Fruit fly (Drosophila melanogaster) whole organism, embryonic: ENCODE data around the gene Lrr47.

Experiments used
- ATbp ChIP-seq: fragments of 200-800 bp; sonication (Bioruptor generic); optimal IDR thresholded peaks from 2 replicates; lab custom pipeline; 2017; ENCODE audit warnings: missing biosample characterization, mild to moderate bottlenecking, missing genetic modification characterization, missing genetic modification reagents
- CG13624 ChIP-seq: fragments of 200-800 bp; sonication (Bioruptor generic); optimal IDR thresholded peaks from 2 replicates; lab custom pipeline; 2016; ENCODE audit warnings: missing biosample characterization, missing genetic modification characterization
- CG15514 ChIP-seq: fragments of 200-800 bp; sonication (Bioruptor generic); optimal IDR thresholded peaks from 3 replicates; lab custom pipeline; 2017; ENCODE audit warnings: missing biosample characterization, missing genetic modification characterization, mild to moderate bottlenecking, moderate library complexity, missing genetic modification reagents
- CG1603 ChIP-seq: fragments of 200-800 bp; sonication (Bioruptor generic); optimal IDR thresholded peaks from 2 replicates; lab custom pipeline; 2019; ENCODE audit warnings: missing biosample characterization, mild to moderate bottlenecking, missing genetic modification characterization, moderate library complexity
- CG17328 ChIP-seq: fragments of 200-800 bp; sonication (Bioruptor generic); IDR thresholded peaks from 2 replicates; pipeline ENCODE4 v1.3.6; 2022; ENCODE audit warnings: missing biosample characterization, missing genetic modification characterization
- CG17912 ChIP-seq: fragments of 200-800 bp; sonication (Bioruptor generic); optimal IDR thresholded peaks from 2 replicates; lab custom pipeline; 2018; ENCODE audit warnings: missing biosample characterization, mild to moderate bottlenecking, missing genetic modification characterization
- CG2199 ChIP-seq: fragments of 200-800 bp; sonication (Bioruptor generic); IDR thresholded peaks from 3 replicates; pipeline ENCODE4 v1.3.6; 2022; ENCODE audit warnings: missing biosample characterization, missing genetic modification characterization
- CG32767 ChIP-seq: fragments of 200-800 bp; sonication (Bioruptor generic); IDR thresholded peaks from 2 replicates; pipeline ENCODE4 v1.3.6; 2022; ENCODE audit warnings: missing biosample characterization, missing genetic modification characterization
- CG33557 ChIP-seq: fragments of 200-800 bp; sonication (Bioruptor generic); optimal IDR thresholded peaks from 2 replicates; lab custom pipeline; 2019; ENCODE audit warnings: missing biosample characterization, mild to moderate bottlenecking, missing genetic modification characterization, moderate library complexity
- CG6765 ChIP-seq: fragments of 200-800 bp; sonication (Bioruptor generic); optimal IDR thresholded peaks from 3 replicates; lab custom pipeline; 2017; ENCODE audit warnings: missing biosample characterization, mild to moderate bottlenecking, missing genetic modification characterization
- CG8765 ChIP-seq: fragments of 200-800 bp; sonication (Bioruptor generic); IDR thresholded peaks from 2 replicates; pipeline ENCODE4 v1.3.6; 2022; ENCODE audit warnings: missing biosample characterization, missing genetic modification characterization
- CG9932 ChIP-seq: fragments of 200-800 bp; sonication (Bioruptor generic); IDR thresholded peaks from 2 replicates; pipeline ENCODE4 v1.3.6; 2022; ENCODE audit warnings: missing biosample characterization, missing genetic modification characterization
- CHES-1-like ChIP-seq: fragments of 200-800 bp; sonication (Bioruptor generic); optimal IDR thresholded peaks from 2 replicates; lab custom pipeline; 2016; ENCODE audit warnings: missing biosample characterization, missing genetic modification characterization
- CTCF ChIP-seq: fragments of 200-800 bp; sonication (Bioruptor generic); optimal IDR thresholded peaks from 2 replicates; lab custom pipeline; 2017; ENCODE audit warnings: missing biosample characterization, mild to moderate bottlenecking, missing genetic modification characterization, moderate library complexity
- CrebB ChIP-seq: fragments of 200-800 bp; sonication (Bioruptor generic); optimal IDR thresholded peaks from 3 replicates; lab custom pipeline; 2018; ENCODE audit warnings: missing biosample characterization, mild to moderate bottlenecking, missing genetic modification characterization
- Dek ChIP-seq: fragments of 200-800 bp; sonication (Bioruptor generic); optimal IDR thresholded peaks from 3 replicates; lab custom pipeline; 2019; ENCODE audit warnings: missing biosample characterization, mild to moderate bottlenecking, missing genetic modification characterization, moderate library complexity
- Drgx ChIP-seq: fragments of 200-800 bp; sonication (Bioruptor generic); IDR thresholded peaks from 2 replicates; pipeline ENCODE4 v1.3.6; 2022; ENCODE audit warnings: missing biosample characterization, missing genetic modification characterization
- Fer1 ChIP-seq: fragments of 200-800 bp; sonication (Bioruptor generic); optimal IDR thresholded peaks from 2 replicates; lab custom pipeline; 2017; ENCODE audit warnings: missing biosample characterization, mild to moderate bottlenecking, missing genetic modification characterization
- H2.0 ChIP-seq: fragments of 200-800 bp; sonication (Bioruptor generic); IDR thresholded peaks from 2 replicates; pipeline ENCODE4 v1.3.6; 2022; ENCODE audit warnings: missing biosample characterization, missing genetic modification characterization
- Hr51 ChIP-seq, 2 experiments: fragments of 200-800 bp; sonication (Bioruptor generic); optimal IDR thresholded peaks; 2 replicates in 1 of 2; 3 replicates in 1 of 2; lab custom pipeline; 2016 to 2018; ENCODE audit warnings: missing biosample characterization in 2 of 2, missing genetic modification characterization in 2 of 2, mild to moderate bottlenecking in 1 of 2, moderate library complexity in 1 of 2
- NFAT ChIP-seq: fragments of 200-800 bp; sonication (Bioruptor generic); IDR thresholded peaks from 2 replicates; pipeline ENCODE4 v1.3.6; 2022; ENCODE audit warnings: missing biosample characterization, missing genetic modification characterization
- Oli ChIP-seq: fragments of 200-800 bp; sonication (Bioruptor generic); optimal IDR thresholded peaks from 2 replicates; lab custom pipeline; 2018; ENCODE audit warnings: missing biosample characterization, mild to moderate bottlenecking, missing genetic modification characterization, moderate library complexity
- Optix ChIP-seq: fragments of 200-800 bp; sonication (Bioruptor generic); IDR thresholded peaks from 3 replicates; pipeline ENCODE4 v1.3.6; 2022; ENCODE audit warnings: missing biosample characterization, missing genetic modification characterization
- Poxn ChIP-seq: fragments of 200-800 bp; sonication (Bioruptor generic); IDR thresholded peaks from 2 replicates; pipeline ENCODE4 v1.3.6; 2022; ENCODE audit warnings: missing biosample characterization, missing genetic modification characterization
- Sox102F ChIP-seq: fragments of 200-800 bp; sonication (Bioruptor generic); optimal IDR thresholded peaks from 2 replicates; lab custom pipeline; 2018; ENCODE audit warnings: missing biosample characterization, mild to moderate bottlenecking, missing genetic modification characterization, moderate library complexity
- ap ChIP-seq: fragments of 200-800 bp; sonication (Bioruptor generic); IDR thresholded peaks from 2 replicates; pipeline ENCODE4 v1.3.6; 2022; ENCODE audit warnings: missing biosample characterization, missing genetic modification characterization
- ash1 ChIP-seq: fragments of 200-800 bp; sonication (Bioruptor generic); optimal IDR thresholded peaks from 2 replicates; lab custom pipeline; 2018; ENCODE audit warnings: missing biosample characterization, mild to moderate bottlenecking, missing genetic modification characterization
- ato ChIP-seq: fragments of 200-800 bp; sonication (Bioruptor generic); IDR thresholded peaks from 2 replicates; pipeline ENCODE4 v1.3.6; 2022; ENCODE audit warnings: missing biosample characterization, missing genetic modification characterization; ENCODE audit not compliant: partially characterized antibody
- cas ChIP-seq: fragments of 200-800 bp; sonication (Bioruptor generic); IDR thresholded peaks from 2 replicates; pipeline ENCODE4 v1.3.6; 2022; ENCODE audit warnings: missing biosample characterization, missing genetic modification characterization
- chif ChIP-seq, 2 experiments: fragments of 200-800 bp; sonication (Bioruptor generic); optimal IDR thresholded peaks; 3 replicates each; lab custom pipeline; 2016; ENCODE audit warnings: missing biosample characterization in 2 of 2, missing genetic modification characterization in 2 of 2
- chn ChIP-seq: fragments of 200-800 bp; sonication (Bioruptor generic); optimal IDR thresholded peaks from 2 replicates; lab custom pipeline; 2016; ENCODE audit warnings: missing biosample characterization, missing genetic modification characterization
- ci ChIP-seq: fragments of 200-800 bp; sonication (Bioruptor generic); IDR thresholded peaks from 3 replicates; pipeline ENCODE4 v1.3.6; 2022; ENCODE audit warnings: missing biosample characterization, missing genetic modification characterization
- da ChIP-seq: fragments of 200-800 bp; sonication (Bioruptor generic); optimal IDR thresholded peaks from 2 replicates; lab custom pipeline; 2016; ENCODE audit warnings: missing biosample characterization, missing genetic modification characterization
- danr ChIP-seq: fragments of 200-800 bp; sonication (Bioruptor generic); IDR thresholded peaks from 2 replicates; pipeline ENCODE4 v1.3.6; 2022; ENCODE audit warnings: missing biosample characterization, missing genetic modification characterization
- esg ChIP-seq: fragments of 200-800 bp; sonication (Bioruptor generic); conservative IDR thresholded peaks from 2 replicates; pipeline ENCODE4 v1.3.6; 2022; ENCODE audit warnings: missing biosample characterization, missing genetic modification characterization
- eve ChIP-seq, 2 experiments: fragments of >200 bp; optimal IDR thresholded peaks; 2 replicates each; lab custom pipeline; 2017; ENCODE audit warnings: missing biosample characterization in 2 of 2, missing genetic modification characterization in 2 of 2
- exex ChIP-seq: fragments of 200-800 bp; sonication (Bioruptor generic); optimal IDR thresholded peaks from 4 replicates; lab custom pipeline; 2018; ENCODE audit warnings: missing biosample characterization, mild to moderate bottlenecking, missing genetic modification characterization, moderate library complexity
- ind ChIP-seq: fragments of 200-800 bp; sonication (Bioruptor generic); optimal IDR thresholded peaks from 3 replicates; lab custom pipeline; 2016; ENCODE audit warnings: missing biosample characterization, missing genetic modification characterization
- lab ChIP-seq: fragments of 200-800 bp; sonication (Bioruptor generic); optimal IDR thresholded peaks from 3 replicates; lab custom pipeline; 2017; ENCODE audit warnings: missing biosample characterization, missing genetic modification characterization, mild to moderate bottlenecking, moderate library complexity, missing genetic modification reagents
- lbe ChIP-seq: fragments of 200-800 bp; sonication (Bioruptor generic); optimal IDR thresholded peaks from 2 replicates; lab custom pipeline; 2016; ENCODE audit warnings: missing biosample characterization, mild to moderate bottlenecking, missing genetic modification characterization
- luna ChIP-seq: fragments of 200-800 bp; sonication (Bioruptor generic); optimal IDR thresholded peaks from 2 replicates; lab custom pipeline; 2016; ENCODE audit warnings: missing biosample characterization, missing genetic modification characterization
- nau ChIP-seq: fragments of 200-800 bp; sonication (Bioruptor generic); optimal IDR thresholded peaks from 3 replicates; lab custom pipeline; 2017; ENCODE audit warnings: missing biosample characterization, mild to moderate bottlenecking, missing genetic modification characterization, missing genetic modification reagents
- p53 ChIP-seq: fragments of 200-800 bp; sonication (Bioruptor generic); optimal IDR thresholded peaks from 2 replicates; lab custom pipeline; 2016; ENCODE audit warnings: missing biosample characterization, missing genetic modification characterization
- repo ChIP-seq: fragments of 200-800 bp; sonication (Bioruptor generic); optimal IDR thresholded peaks from 2 replicates; lab custom pipeline; 2016; ENCODE audit warnings: missing biosample characterization, missing genetic modification characterization
- sens-2 ChIP-seq: fragments of 200-800 bp; sonication (Bioruptor generic); IDR thresholded peaks from 2 replicates; pipeline ENCODE4 v1.3.6; 2022; ENCODE audit warnings: missing biosample characterization, missing genetic modification characterization
- tin ChIP-seq: fragments of 200-800 bp; sonication (Bioruptor generic); optimal IDR thresholded peaks from 3 replicates; lab custom pipeline; 2016; ENCODE audit warnings: missing biosample characterization, missing genetic modification characterization
- tup ChIP-seq: fragments of 200-800 bp; sonication (Bioruptor generic); optimal IDR thresholded peaks from 2 replicates; lab custom pipeline; 2016; ENCODE audit warnings: missing biosample characterization, mild to moderate bottlenecking, missing genetic modification characterization, moderate library complexity
- vfl ChIP-seq: fragments of 200-800 bp; sonication (Bioruptor generic); optimal IDR thresholded peaks from 2 replicates; lab custom pipeline; 2016; ENCODE audit warnings: missing biosample characterization, missing genetic modification characterization
- vnd ChIP-seq: fragments of 200-800 bp; sonication (Bioruptor generic); IDR thresholded peaks from 3 replicates; pipeline ENCODE4 v1.3.6; 2022; ENCODE audit warnings: missing biosample characterization, missing genetic modification characterization; ENCODE audit not compliant: partially characterized antibody
- wek ChIP-seq: fragments of 200-800 bp; sonication (Bioruptor generic); optimal IDR thresholded peaks from 3 replicates; lab custom pipeline; 2018; ENCODE audit warnings: missing biosample characterization, mild to moderate bottlenecking, missing genetic modification characterization, moderate library complexity
- zf30C ChIP-seq: fragments of 200-800 bp; sonication (Bioruptor generic); optimal IDR thresholded peaks from 3 replicates; lab custom pipeline; 2018; ENCODE audit warnings: missing biosample characterization, mild to moderate bottlenecking, missing genetic modification characterization

Lrr47 gene

dm6 chr2L:10474268-10474678, 42.9 kb upstream of the Lrr47 start, which contains the start of gene RluA-1 (continued):
- TF ChIP-seq vnd (GFP tag; lab: Robert Waterston, UW) = no peak; the same call in 1 of the 3 replicates
- peak; percentile 92 for TF ChIP-seq exex (tag; lab: Kevin White, UChicago)
- peak; percentile 97 for TF ChIP-seq CG1603 (tag; lab: Kevin White, UChicago)
- peak; percentile 92 for TF ChIP-seq CG13624 (GFP tag; lab: Kevin White, UChicago)
- peak; percentile 84 for TF ChIP-seq da
- peak; percentile 94 for TF ChIP-seq cas (GFP tag; lab: Robert Waterston, UW)
- peak; percentile 99 for TF ChIP-seq Drgx
- TF ChIP-seq CG32767 (GFP tag; lab: Robert Waterston, UW) = peak; percentile 99
- peak; percentile 100 for TF ChIP-seq Sox102F
- peak; percentile 99 for TF ChIP-seq CG33557
- peak; percentile 99 for TF ChIP-seq Dek (tag; lab: Kevin White, UChicago)
- peak; percentile 90 for TF ChIP-seq CG9932 (GFP tag; lab: Robert Waterston, UW)
- TF ChIP-seq ato (GFP tag; lab: Robert Waterston, UW) = peak; percentile 65
- TF ChIP-seq Oli (tag; lab: Kevin White, UChicago) = peak; percentile 100
- TF ChIP-seq lbe (GFP tag; lab: Kevin White, UChicago) = peak; percentile 87
- peak; percentile 95 for TF ChIP-seq CG15514 (GFP tag; lab: Kevin White, UChicago)
- peak; percentile 98 for TF ChIP-seq esg
- TF ChIP-seq ci (GFP tag; lab: Robert Waterston, UW) = peak; percentile 100
- peak; percentile 97 for TF ChIP-seq tup (GFP tag; lab: Kevin White, UChicago)
- TF ChIP-seq chif (GFP tag; optimal IDR thresholded peaks at IDR 0.05; lab: Kevin White, UChicago) = peak; percentile 95 to 97
- peak; percentile 87 for TF ChIP-seq ash1 (GFP tag; lab: Kevin White, UChicago)
- TF ChIP-seq ap = peak; percentile 91
- TF ChIP-seq ATbp = peak; percentile 100
- TF ChIP-seq zf30C (GFP tag; lab: Kevin White, UChicago) = peak; percentile 38
- TF ChIP-seq danr (GFP tag; lab: Robert Waterston, UW) = peak; percentile 96
- TF ChIP-seq CrebB = peak; percentile 99
- peak; percentile 99; the same call in 1 of the 2 replicates for TF ChIP-seq NFAT (GFP tag; lab: Robert Waterston, UW)
- TF ChIP-seq eve (GFP tag; optimal IDR thresholded peaks at IDR 0.05; lab: Kevin White, UChicago) = peak in 1 of 2 experiments; percentile 96
- peak; percentile 98 for TF ChIP-seq chn (GFP tag; lab: Kevin White, UChicago)
- TF ChIP-seq CTCF = peak; percentile 79
- peak; percentile 99 for TF ChIP-seq H2.0 (GFP tag; lab: Robert Waterston, UW)
- TF ChIP-seq luna (GFP tag; lab: Kevin White, UChicago) = no peak
- peak; percentile 96 for TF ChIP-seq wek (GFP tag; lab: Kevin White, UChicago)
- TF ChIP-seq tin = peak; percentile 99
- TF ChIP-seq Fer1 (GFP tag; lab: Kevin White, UChicago) = peak; percentile 99
- TF ChIP-seq lab (GFP tag; lab: Kevin White, UChicago) = peak; percentile 99
- TF ChIP-seq nau = peak; percentile 99
- peak; percentile 100 for TF ChIP-seq CG17328 (GFP tag; lab: Robert Waterston, UW)
- peak; percentile 98 for TF ChIP-seq CG8765
- peak; percentile 99 for TF ChIP-seq ind (GFP tag; lab: Kevin White, UChicago)
- TF ChIP-seq Hr51 (GFP tag; optimal IDR thresholded peaks at IDR 0.05; lab: Kevin White, UChicago) = peak; percentile 97 to 100
- TF ChIP-seq vfl = peak; percentile 96
- peak; percentile 89 for TF ChIP-seq CHES-1-like (GFP tag; lab: Kevin White, UChicago)
- peak; percentile 98 for TF ChIP-seq CG6765 (GFP tag; lab: Kevin White, UChicago)
- TF ChIP-seq Poxn (GFP tag; lab: Robert Waterston, UW) = peak; percentile 92
- peak; percentile 98 for TF ChIP-seq sens-2 (GFP tag; lab: Robert Waterston, UW)
- peak; percentile 100 for TF ChIP-seq CG2199 (GFP tag; lab: Robert Waterston, UW)
- TF ChIP-seq Optix = peak; percentile 99
- TF ChIP-seq repo (GFP tag; lab: Kevin White, UChicago) = peak; percentile 75
- TF ChIP-seq p53 (GFP tag; lab: Kevin White, UChicago) = peak; percentile 64
- TF ChIP-seq CG17912 (GFP tag; lab: Kevin White, UChicago) = peak; percentile 98
